Worm (Caenorhabditis elegans) whole organism, L1 larva: ENCODE results near the gene ani-2.

ENCODE experiments used
- C16A3.4 ChIP-seq: fragments of 150-350 bp; optimal IDR thresholded peaks from 2 replicates; lab custom pipeline; 2014; ENCODE audit warnings: missing biosample characterization, missing genetic modification characterization
- C34B4.2 ChIP-seq: sonication (generic microtip); optimal IDR thresholded peaks from 2 replicates; lab custom pipeline; 2017; ENCODE audit warnings: mild to moderate bottlenecking, missing genetic modification characterization, missing compliant biosample characterization
- aly-2 ChIP-seq: fragments of 150-350 bp; optimal IDR thresholded peaks from 2 replicates; lab custom pipeline; 2014; ENCODE audit warnings: missing biosample characterization, missing genetic modification characterization
- ama-1 ChIP-seq: fragments of 150-350 bp; optimal IDR thresholded peaks from 2 replicates; lab custom pipeline; 2014
- ceh-63 ChIP-seq: fragments of 200-800 bp; sonication (Bioruptor generic); optimal IDR thresholded peaks from 2 replicates; lab custom pipeline; 2018; ENCODE audit warnings: mild to moderate bottlenecking, missing genetic modification characterization, missing compliant biosample characterization
- ceh-82 ChIP-seq, 3 experiments: fragments of 150-350 bp in 1 of 3; sonication (generic microtip) in 2 of 3; optimal IDR thresholded peaks; 2 replicates each; lab custom pipeline; 2014 to 2017; ENCODE audit warnings: missing biosample characterization in 3 of 3, missing genetic modification characterization in 3 of 3
- ceh-88 ChIP-seq: fragments of 200-800 bp; sonication (Bioruptor generic); IDR thresholded peaks from 2 replicates; pipeline ENCODE4 v1.3.6; 2022; ENCODE audit warnings: missing genetic modification characterization, missing compliant biosample characterization
- ceh-90 ChIP-seq: sonication (generic microtip); optimal IDR thresholded peaks from 2 replicates; lab custom pipeline; 2016; ENCODE audit warnings: missing genetic modification characterization, missing compliant biosample characterization
- ces-1 ChIP-seq: fragments of 150-350 bp; optimal IDR thresholded peaks from 2 replicates; lab custom pipeline; 2014; ENCODE audit warnings: missing biosample characterization, missing genetic modification reagents, missing genetic modification characterization
- dsc-1 ChIP-seq: sonication (generic microtip); optimal IDR thresholded peaks from 2 replicates; lab custom pipeline; 2016; ENCODE audit warnings: mild to moderate bottlenecking, missing genetic modification characterization, missing compliant biosample characterization
- elt-3 ChIP-seq, 6 experiments: fragments of 150-350 bp in 1 of 6; sonication (generic microtip); optimal IDR thresholded peaks; 2 replicates each; lab custom pipeline; 2017 to 2018; ENCODE audit warnings: missing biosample characterization in 6 of 6, missing genetic modification characterization in 6 of 6, inconsistent platforms in 1 of 6
- fkh-4 ChIP-seq: sonication (generic microtip); optimal IDR thresholded peaks from 2 replicates; lab custom pipeline; 2016; ENCODE audit warnings: missing compliant biosample characterization, missing genetic modification characterization, borderline replicate concordance
- fos-1 ChIP-seq: fragments of 150-350 bp; optimal IDR thresholded peaks from 2 replicates; lab custom pipeline; 2014; ENCODE audit warnings: missing biosample characterization, missing genetic modification characterization
- hpl-2 ChIP-seq: fragments of 150-350 bp; optimal IDR thresholded peaks from 2 replicates; lab custom pipeline; 2014; ENCODE audit warnings: missing biosample characterization, missing genetic modification reagents, missing genetic modification characterization
- irx-1 ChIP-seq: sonication (generic microtip); optimal IDR thresholded peaks from 2 replicates; lab custom pipeline; 2016; ENCODE audit warnings: missing genetic modification characterization, missing compliant biosample characterization
- lin-13 ChIP-seq: fragments of 150-350 bp; optimal IDR thresholded peaks from 2 replicates; lab custom pipeline; 2014; ENCODE audit warnings: missing biosample characterization, missing genetic modification reagents, missing genetic modification characterization
- lin-14 ChIP-seq: fragments of 200-800 bp; sonication (Bioruptor generic); optimal IDR thresholded peaks from 2 replicates; lab custom pipeline; 2018; ENCODE audit warnings: mild to moderate bottlenecking, missing genetic modification characterization, moderate library complexity, missing compliant biosample characterization
- lin-15B ChIP-seq: fragments of 150-350 bp; sonication (generic microtip); optimal IDR thresholded peaks from 3 replicates; lab custom pipeline; 2014; ENCODE audit warnings: missing biosample characterization, missing genetic modification characterization
- lin-35 ChIP-seq, 2 experiments: fragments of 150-350 bp; optimal IDR thresholded peaks; 2 replicates each; lab custom pipeline; 2014; ENCODE audit warnings: missing biosample characterization in 2 of 2, missing genetic modification characterization in 2 of 2, missing genetic modification reagents in 2 of 2
- lir-3 ChIP-seq: sonication (generic microtip); optimal IDR thresholded peaks from 2 replicates; lab custom pipeline; 2016; ENCODE audit warnings: mild to moderate bottlenecking, missing genetic modification characterization, moderate library complexity, missing compliant biosample characterization; ENCODE audit not compliant: poor library complexity
- lsy-2 ChIP-seq, 2 experiments: fragments of 150-350 bp; optimal IDR thresholded peaks; 2 replicates each; lab custom pipeline; 2014; ENCODE audit warnings: missing biosample characterization in 2 of 2, missing genetic modification characterization in 2 of 2
- mab-9 ChIP-seq: fragments of 200-800 bp; sonication (Bioruptor generic); IDR thresholded peaks from 2 replicates; pipeline ENCODE4 v1.3.6; 2022; ENCODE audit warnings: missing genetic modification reagents, missing genetic modification characterization, missing compliant biosample characterization
- mdl-1 ChIP-seq, 2 experiments: fragments of 150-350 bp; optimal IDR thresholded peaks; 2 replicates each; lab custom pipeline; 2014 to 2017; ENCODE audit warnings: missing biosample characterization in 2 of 2, missing genetic modification characterization in 2 of 2, inconsistent platforms in 1 of 2
- mef-2 ChIP-seq: fragments of 150-350 bp; optimal IDR thresholded peaks from 2 replicates; lab custom pipeline; 2014; ENCODE audit warnings: missing biosample characterization, missing genetic modification characterization
- mep-1 ChIP-seq: fragments of 150-350 bp; optimal IDR thresholded peaks from 2 replicates; lab custom pipeline; 2014; ENCODE audit warnings: missing biosample characterization, missing genetic modification characterization
- nhr-11 ChIP-seq: fragments of 150-350 bp; optimal IDR thresholded peaks from 2 replicates; lab custom pipeline; 2014; ENCODE audit warnings: missing biosample characterization, missing genetic modification characterization
- nhr-20 ChIP-seq: sonication (generic microtip); optimal IDR thresholded peaks from 2 replicates; lab custom pipeline; 2016; ENCODE audit warnings: mild to moderate bottlenecking, missing genetic modification characterization, missing compliant biosample characterization
- nhr-28 ChIP-seq: fragments of 150-350 bp; optimal IDR thresholded peaks from 2 replicates; lab custom pipeline; 2014; ENCODE audit warnings: missing biosample characterization, missing genetic modification characterization
- nhr-76 ChIP-seq: sonication (generic microtip); optimal IDR thresholded peaks from 2 replicates; lab custom pipeline; 2017; ENCODE audit warnings: missing biosample characterization, missing genetic modification characterization
- nhr-85 ChIP-seq: sonication (generic microtip); peaks from one replicate; lab custom pipeline; 2016; ENCODE audit warnings: missing genetic modification characterization, inconsistent platforms, missing compliant biosample characterization
- pax-3 ChIP-seq: fragments of 200-800 bp; sonication (Bioruptor generic); optimal IDR thresholded peaks from 2 replicates; lab custom pipeline; 2018; ENCODE audit warnings: mild to moderate bottlenecking, missing genetic modification characterization, moderate library complexity, missing compliant biosample characterization
- skn-1 ChIP-seq: fragments of 150-350 bp; optimal IDR thresholded peaks from 2 replicates; lab custom pipeline; 2014; ENCODE audit warnings: missing biosample characterization, missing genetic modification characterization
- snpc-4 ChIP-seq: fragments of 150-350 bp; optimal IDR thresholded peaks from 2 replicates; lab custom pipeline; 2014; ENCODE audit warnings: missing biosample characterization, missing genetic modification characterization
- sox-4 ChIP-seq: sonication (generic microtip); optimal IDR thresholded peaks from 2 replicates; lab custom pipeline; 2016; ENCODE audit warnings: missing genetic modification characterization, missing compliant biosample characterization
- tbx-2 ChIP-seq: sonication (generic microtip); optimal IDR thresholded peaks from 2 replicates; lab custom pipeline; 2016; ENCODE audit warnings: missing genetic modification characterization, missing compliant biosample characterization
- tlp-1 ChIP-seq: fragments of 150-350 bp; optimal IDR thresholded peaks from 2 replicates; lab custom pipeline; 2014; ENCODE audit warnings: missing biosample characterization, missing genetic modification characterization
- unc-130 ChIP-seq: fragments of 150-350 bp; optimal IDR thresholded peaks from 2 replicates; lab custom pipeline; 2017; ENCODE audit warnings: missing biosample characterization, missing genetic modification characterization, inconsistent platforms
- unc-30 ChIP-seq: sonication (generic microtip); optimal IDR thresholded peaks from 2 replicates; lab custom pipeline; 2017; ENCODE audit warnings: missing biosample characterization, missing genetic modification characterization
- unc-86 ChIP-seq: sonication (generic microtip); optimal IDR thresholded peaks from 2 replicates; lab custom pipeline; 2016; ENCODE audit warnings: missing genetic modification characterization, missing compliant biosample characterization
- unc-98 ChIP-seq: fragments of 200-800 bp; sonication (Bioruptor generic); IDR thresholded peaks from 2 replicates; pipeline ENCODE4 v1.3.6; 2022; ENCODE audit warnings: missing genetic modification characterization, missing compliant biosample characterization
- vab-15 ChIP-seq: sonication (generic microtip); optimal IDR thresholded peaks from 2 replicates; lab custom pipeline; 2017; ENCODE audit warnings: missing genotype, mild to moderate bottlenecking, missing genetic modification characterization, missing compliant biosample characterization
- xbp-1 ChIP-seq: sonication (generic microtip); optimal IDR thresholded peaks from 2 replicates; lab custom pipeline; 2016; ENCODE audit warnings: missing genetic modification characterization, missing compliant biosample characterization
- zag-1 ChIP-seq: fragments of 150-350 bp; optimal IDR thresholded peaks from 2 replicates; lab custom pipeline; 2014; ENCODE audit warnings: missing biosample characterization, missing genetic modification characterization
- zip-4 ChIP-seq: fragments of 200-800 bp; sonication (Bioruptor generic); optimal IDR thresholded peaks from 2 replicates; lab custom pipeline; 2018; ENCODE audit warnings: mild to moderate bottlenecking, missing genetic modification characterization, moderate library complexity, missing compliant biosample characterization
- ztf-11 ChIP-seq, 2 experiments: sonication (generic microtip); optimal IDR thresholded peaks; 2 replicates each; lab custom pipeline; 2016 to 2017; ENCODE audit warnings: missing genetic modification characterization in 2 of 2, missing biosample characterization in 1 of 2, missing compliant biosample characterization in 1 of 2

The ani-2 gene

ce11 chrII:6391195-6391594 lies 26.0 kb upstream of the ani-2 start, which contains the start of gene F58F12.3:
Gene F58F12.3 (minus strand): TSS chrII:6391295.
- TF ChIP-seq nhr-11 (tag; lab: Kevin White, UChicago): no peak
- no peak for TF ChIP-seq nhr-76 (tag; lab: Kevin White, UChicago)
- no peak for TF ChIP-seq zag-1 (tag; lab: Kevin White, UChicago)
- TF ChIP-seq C16A3.4 (tag; lab: Kevin White, UChicago): no peak
- no peak for TF ChIP-seq mef-2 (tag; lab: Kevin White, UChicago)
- no peak for TF ChIP-seq ces-1
- TF ChIP-seq ceh-88 (GFP tag; lab: Robert Waterston, UW): no peak
- no peak for TF ChIP-seq ceh-90 (tag; lab: Kevin White, UChicago)
- no peak for TF ChIP-seq fkh-4 (tag; lab: Kevin White, UChicago)
- no peak for TF ChIP-seq aly-2 (tag; lab: Kevin White, UChicago)
- no peak for TF ChIP-seq hpl-2 (GFP tag; lab: Kevin White, UChicago)
- TF ChIP-seq nhr-28 (tag; lab: Kevin White, UChicago): no peak
- no peak for TF ChIP-seq xbp-1 (tag; lab: Kevin White, UChicago)
- no peak for TF ChIP-seq nhr-85 (tag; lab: Kevin White, UChicago)
- TF ChIP-seq snpc-4: no peak
- TF ChIP-seq, all 84 proteins: peak for 0

ce11 chrII:6387937-6388336 lies 22.8 kb upstream of the ani-2 start, which contains the start of gene F58F12.2:
Gene F58F12.2 (minus strand): TSS chrII:6388037.
- TF ChIP-seq nhr-85 (tag; lab: Kevin White, UChicago) (no peak), C34B4.2 (tag; lab: Kevin White, UChicago) (no peak)
- TF ChIP-seq, all 84 proteins: peak for 0

- no peak for TF ChIP-seq tbx-2 (tag; lab: Kevin White, UChicago)
- TF ChIP-seq elt-3 (tag; optimal IDR thresholded peaks at IDR 0.05; lab: Kevin White, UChicago): no peak
- no peak for TF ChIP-seq ama-1 (lab: Kevin White, UChicago)
- no peak for TF ChIP-seq lsy-2 (tag; optimal IDR thresholded peaks at IDR 0.05; lab: Kevin White, UChicago)
Measured at ce11 chrII:6386467-6386866, 21.3 kb upstream of the ani-2 start, which contains the start of gene F58F12.4. Gene F58F12.4 (plus strand): TSS chrII:6386767.

ce11 chrII:6383183-6383695 lies 18.1 kb upstream of the ani-2 start, which contains the start of gene F58F12.1:
Gene F58F12.1 (plus strand): TSS chrII:6383645.
- TF ChIP-seq vab-15 (tag; lab: Kevin White, UChicago): no peak
- TF ChIP-seq xbp-1 (tag; lab: Kevin White, UChicago): peak; percentile 75
- peak; percentile 3 for TF ChIP-seq unc-86 (tag; lab: Kevin White, UChicago)
- TF ChIP-seq ceh-63: no peak
- peak; percentile 81 for TF ChIP-seq mep-1 (tag; lab: Kevin White, UChicago)
- TF ChIP-seq irx-1: peak; percentile 73
- peak; percentile 55 for TF ChIP-seq unc-130 (tag; lab: Kevin White, UChicago)
- peak; percentile 68 to 74 for TF ChIP-seq lin-35 (GFP tag; optimal IDR thresholded peaks at IDR 0.05; lab: Kevin White, UChicago)
- TF ChIP-seq skn-1: no peak
- peak; percentile 35 for TF ChIP-seq dsc-1 (tag; lab: Kevin White, UChicago)
- peak; percentile 83 for TF ChIP-seq ceh-90 (tag; lab: Kevin White, UChicago)
- TF ChIP-seq pax-3 (tag; lab: Kevin White, UChicago): peak; percentile 38
- TF ChIP-seq zip-4 (GFP tag; lab: Kevin White, UChicago): no peak
- peak in 1 of 2 experiments; percentile 51 for TF ChIP-seq ztf-11 (tag; optimal IDR thresholded peaks at IDR 0.05; lab: Kevin White, UChicago)
- TF ChIP-seq nhr-20 (tag; lab: Kevin White, UChicago): peak; percentile 62
- TF ChIP-seq lin-13 (GFP tag; lab: Kevin White, UChicago): peak; percentile 50
- TF ChIP-seq fkh-4 (tag; lab: Kevin White, UChicago): no peak
- peak; percentile 87 for TF ChIP-seq nhr-85 (tag; lab: Kevin White, UChicago)
- peak in 1 of 2 experiments; percentile 27 for TF ChIP-seq mdl-1 (tag; optimal IDR thresholded peaks at IDR 0.05; lab: Kevin White, UChicago)
- peak; percentile 87 for TF ChIP-seq lir-3 (tag; lab: Kevin White, UChicago)
- peak in 1 of 6 experiments; percentile 21 for TF ChIP-seq elt-3 (tag; optimal IDR thresholded peaks at IDR 0.05; lab: Kevin White, UChicago)
- TF ChIP-seq lin-14: peak; percentile 73
- peak; percentile 87 for TF ChIP-seq lin-15B (tag; lab: Kevin White, UChicago)
- TF ChIP-seq ceh-82 (tag; optimal IDR thresholded peaks at IDR 0.05; lab: Kevin White, UChicago): peak in 2 of 3 experiments; percentile 39 to 70
- peak; percentile 78 for TF ChIP-seq C16A3.4 (tag; lab: Kevin White, UChicago)
- no peak for TF ChIP-seq fos-1
- TF ChIP-seq tlp-1 (tag; lab: Kevin White, UChicago): no peak
- TF ChIP-seq snpc-4: peak; percentile 64
- TF ChIP-seq tbx-2 (tag; lab: Kevin White, UChicago): peak; percentile 78
- no peak for TF ChIP-seq zag-1 (tag; lab: Kevin White, UChicago)
- peak; percentile 41 for TF ChIP-seq sox-4
- TF ChIP-seq mab-9 (GFP tag; lab: Robert Waterston, UW): no peak
- no peak for TF ChIP-seq unc-30
- TF ChIP-seq unc-98 (GFP tag; lab: Robert Waterston, UW): peak; percentile 56
